Worm (Caenorhabditis elegans): Measurements from ENCODE around the gene F58F6.6.
"Not testable (repeated sequence)": the region's sequence is repeated elsewhere in the genome, so short reads cannot be mapped to it uniquely, and the experiment has no call there.

The F58F6.6 gene

ce11 chrIV:1340788-1341187 lies at the start of gene F58F6.6:
F58F6.6 (plus strand) TSS chrIV:1341088.
- TF ChIP-seq ama-1 (optimal IDR thresholded peaks at IDR 0.05); elt-3 (tag; optimal IDR thresholded peaks at IDR 0.05); fos-1 (tag; optimal IDR thresholded peaks at IDR 0.05): not testable (repeated sequence)

- TF ChIP-seq nhr-12 (tag; optimal IDR thresholded peaks at IDR 0.05) (no peak), nhr-76 (tag; optimal IDR thresholded peaks at IDR 0.05) (no peak), snpc-4 (tag; optimal IDR thresholded peaks at IDR 0.05) (no peak)
Measured at ce11 chrIV:1298984-1299383, 41.9 kb upstream of the F58F6.6 start.

DNA sequence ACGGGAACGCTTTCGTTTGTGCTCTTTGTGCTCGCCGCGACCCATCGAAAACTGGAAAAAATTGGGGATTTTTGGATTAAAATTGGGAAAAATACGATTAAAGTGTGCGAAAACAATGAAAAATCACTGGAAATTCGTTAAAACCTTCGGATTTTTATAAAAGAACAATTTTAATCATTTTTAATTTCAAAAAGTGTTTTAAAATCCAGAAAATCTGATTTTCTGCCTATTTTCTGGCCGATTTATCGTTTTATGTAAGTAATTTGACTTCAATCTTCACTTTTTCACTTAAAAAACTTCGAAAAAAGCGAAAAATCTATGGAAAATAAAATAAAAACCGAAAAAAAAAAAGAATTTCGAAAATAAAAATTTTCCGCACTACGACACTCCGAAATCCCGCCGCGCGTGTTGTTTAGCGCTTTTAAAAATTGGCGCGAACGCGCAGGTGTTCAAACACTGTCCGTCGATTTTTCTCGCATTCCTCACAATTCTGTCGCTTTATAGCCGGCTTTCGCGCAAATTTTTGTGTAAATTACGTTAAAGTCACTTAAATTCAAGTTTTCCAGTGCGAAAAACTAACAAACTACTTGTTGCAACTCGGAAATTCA lies 31.2 kb upstream of the F58F6.6 start, which contains the start of the genes ddx-46 and F53H1.4:
ddx-46 (minus strand) TSS at position 51 of the 608 bp plus-strand sequence.
F53H1.4 (plus strand) TSS at position 567 of the 608 bp plus-strand sequence.
- TF ChIP-seq lin-39 (tag; optimal IDR thresholded peaks at IDR 0.05) (peak; percentile 40), nfya-1 (tag; optimal IDR thresholded peaks at IDR 0.05; ENCODE audit: insufficient read depth) (peak; percentile 55), lin-15B (tag; optimal IDR thresholded peaks at IDR 0.05) (peak; percentile 86), hmg-11 (tag; optimal IDR thresholded peaks at IDR 0.05) (peak; percentile 43), R02D3.7 (tag; optimal IDR thresholded peaks at IDR 0.05) (no peak), pha-4 (tag; optimal IDR thresholded peaks at IDR 0.05) (peak; percentile 8), nhr-23 (tag; optimal IDR thresholded peaks at IDR 0.05) (peak; percentile 7), sea-2 (GFP tag; optimal IDR thresholded peaks at IDR 0.05) (no peak)

ce11 chrIV:1310337-1310736 lies 30.6 kb upstream of the F58F6.6 start:
- TF ChIP-seq lin-15B (tag; optimal IDR thresholded peaks at IDR 0.05), result peak; percentile 66
- peak; percentile 35 for TF ChIP-seq pha-4 (tag; optimal IDR thresholded peaks at IDR 0.05)
- no peak for TF ChIP-seq nhr-67 (tag; optimal IDR thresholded peaks at IDR 0.05)

DNA sequence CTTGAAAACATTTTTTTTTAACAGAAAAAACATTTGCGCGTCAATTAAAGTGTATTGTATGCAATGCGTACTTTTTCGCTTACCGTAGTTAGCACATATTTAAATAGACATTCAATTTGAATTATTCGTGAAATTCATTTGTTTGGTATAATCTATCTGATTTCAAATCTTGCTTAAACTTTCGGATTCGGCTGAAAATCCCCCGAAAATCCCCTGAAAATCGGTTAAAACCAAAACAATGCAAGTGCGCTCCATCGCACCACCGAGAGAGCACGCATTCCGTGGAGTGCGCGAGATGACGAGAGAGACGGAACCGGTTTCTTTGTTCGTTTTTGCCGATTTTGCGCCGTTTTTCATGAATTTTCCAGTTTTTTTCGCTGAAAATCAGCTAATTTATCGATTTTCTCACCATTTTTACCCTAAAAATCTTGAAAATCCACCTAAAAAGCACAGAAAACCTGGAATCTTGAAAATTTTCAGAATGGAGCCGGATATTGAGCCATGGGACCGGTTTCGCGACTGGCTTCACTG lies 12.1 kb upstream of the F58F6.6 start, which contains the start of gene F53H1.3:
F53H1.3 (plus strand) TSS at position 481 of the 531 bp plus-strand sequence.
- TF ChIP-seq nfya-1 (tag; optimal IDR thresholded peaks at IDR 0.05; ENCODE audit: insufficient read depth) (peak; percentile 43), skn-1 (tag; optimal IDR thresholded peaks at IDR 0.05) (no peak), fkh-2 (tag; optimal IDR thresholded peaks at IDR 0.05) (no peak), nhr-23 (tag; optimal IDR thresholded peaks at IDR 0.05) (peak; percentile 24), ceh-28 (tag; optimal IDR thresholded peaks at IDR 0.05) (peak; percentile 32), pha-4 (tag; optimal IDR thresholded peaks at IDR 0.05) (no peak), ama-1 (optimal IDR thresholded peaks at IDR 0.05) (no peak), elt-1 (tag; optimal IDR thresholded peaks at IDR 0.05) (no peak), daf-12 (tag; optimal IDR thresholded peaks at IDR 0.05) (no peak), lin-15B (tag; optimal IDR thresholded peaks at IDR 0.05) (peak; percentile 76), hmg-11 (tag; optimal IDR thresholded peaks at IDR 0.05) (peak; percentile 13)

DNA sequence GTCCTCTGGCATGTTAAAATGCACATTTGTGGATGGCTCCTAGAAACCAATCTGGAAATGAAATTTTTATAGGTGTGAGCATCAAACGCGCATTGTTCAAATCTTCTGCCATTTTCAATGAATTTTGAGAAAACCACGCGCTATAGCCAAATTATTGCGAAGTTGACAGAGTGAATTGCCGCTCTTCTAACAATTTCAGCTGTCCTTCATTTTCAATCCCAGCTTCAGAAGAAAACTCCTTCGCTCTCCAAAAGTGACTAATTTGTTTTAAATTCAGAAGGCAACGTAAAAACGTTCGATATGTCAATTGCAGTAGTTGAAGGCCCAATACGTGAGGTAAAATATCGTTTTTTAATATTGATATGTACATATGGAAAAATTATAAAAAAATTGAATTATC lies 2.5 kb downstream of the F58F6.6 start, which contains the start of gene F58F6.5:
F58F6.5 (plus strand) TSS at position 301 of the 400 bp plus-strand sequence.
- not testable (repeated sequence) for TF ChIP-seq nhr-12, pha-4, tbx-2 (tag; optimal IDR thresholded peaks at IDR 0.05)

DNA sequence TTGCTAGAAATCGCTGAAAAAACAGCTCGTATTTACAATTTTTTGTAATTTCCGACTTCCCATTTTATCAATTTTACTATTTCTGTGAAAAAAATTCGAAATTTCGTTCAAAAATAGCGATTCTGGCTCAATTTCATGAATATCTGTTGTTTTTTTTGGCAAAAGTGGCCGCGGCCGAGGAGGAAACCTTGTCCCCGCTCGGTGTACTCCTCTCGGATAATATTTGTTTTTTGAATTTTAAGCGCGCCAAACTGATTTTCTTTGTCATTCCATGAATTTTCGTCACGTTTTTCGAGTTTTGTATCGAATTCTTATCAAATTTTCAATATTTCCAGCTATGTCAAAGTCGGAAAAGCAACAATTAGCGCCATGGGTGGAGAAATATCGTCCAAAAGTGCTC lies 6.1 kb downstream of the F58F6.6 start, which contains the start of gene rfc-2:
rfc-2 (plus strand) TSS at position 334 of the 400 bp plus-strand sequence.
- peak; percentile 16 for TF ChIP-seq nfya-1 (tag; optimal IDR thresholded peaks at IDR 0.05; ENCODE audit: insufficient read depth)
- TF ChIP-seq lin-39 (tag; optimal IDR thresholded peaks at IDR 0.05), result no peak
- no peak for TF ChIP-seq nhr-28 (tag; optimal IDR thresholded peaks at IDR 0.05)
- TF ChIP-seq skn-1 (tag; optimal IDR thresholded peaks at IDR 0.05), result no peak
- peak; percentile 45 for TF ChIP-seq hmg-11 (tag; optimal IDR thresholded peaks at IDR 0.05)
- no peak for TF ChIP-seq sea-2 (GFP tag; optimal IDR thresholded peaks at IDR 0.05)
- no peak for TF ChIP-seq nhr-67 (tag; optimal IDR thresholded peaks at IDR 0.05)
- TF ChIP-seq pha-4 (tag; optimal IDR thresholded peaks at IDR 0.05), result peak; percentile 23
- no peak for TF ChIP-seq ceh-28 (tag; optimal IDR thresholded peaks at IDR 0.05)
- no peak for TF ChIP-seq ztf-4 (tag; optimal IDR thresholded peaks at IDR 0.05)
- TF ChIP-seq lin-15B (tag; optimal IDR thresholded peaks at IDR 0.05), result peak; percentile 65
- no peak for TF ChIP-seq daf-12 (tag; optimal IDR thresholded peaks at IDR 0.05)
- peak; percentile 23 for TF ChIP-seq nhr-25 (tag; optimal IDR thresholded peaks at IDR 0.05)
- no peak for TF ChIP-seq R02D3.7 (tag; optimal IDR thresholded peaks at IDR 0.05)
- no peak for TF ChIP-seq fkh-10 (GFP tag; optimal IDR thresholded peaks at IDR 0.05)
